Worm (Caenorhabditis elegans): Measurements from ENCODE around the gene jac-1.

Gene jac-1

DNA sequence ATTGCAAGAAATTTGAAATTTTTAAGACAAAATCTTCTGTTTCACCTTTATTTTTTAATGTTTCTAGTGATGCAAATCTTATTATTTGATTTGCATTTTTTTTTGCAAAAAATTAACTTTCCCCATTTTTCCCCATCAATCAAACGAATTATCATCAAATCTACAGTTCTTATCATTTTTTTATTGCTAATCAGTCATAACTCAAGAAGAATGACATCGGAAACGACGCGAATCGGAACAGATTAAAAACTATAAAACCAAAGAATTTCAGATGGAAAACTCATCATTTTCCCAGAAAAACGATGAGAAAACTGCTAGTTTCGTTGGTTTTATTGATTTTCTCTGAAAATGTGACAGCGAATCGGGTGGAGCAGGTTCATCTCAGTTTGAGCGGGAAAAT lies 75.0 kb downstream of the jac-1 start, which contains the start of gene Y105C5B.15:
Gene Y105C5B.15, plus strand, starts transcription at position 297 of the 400 bp plus-strand sequence.
- TF ChIP-seq him-1 (tag; optimal IDR thresholded peaks at IDR 0.05): no peak

DNA sequence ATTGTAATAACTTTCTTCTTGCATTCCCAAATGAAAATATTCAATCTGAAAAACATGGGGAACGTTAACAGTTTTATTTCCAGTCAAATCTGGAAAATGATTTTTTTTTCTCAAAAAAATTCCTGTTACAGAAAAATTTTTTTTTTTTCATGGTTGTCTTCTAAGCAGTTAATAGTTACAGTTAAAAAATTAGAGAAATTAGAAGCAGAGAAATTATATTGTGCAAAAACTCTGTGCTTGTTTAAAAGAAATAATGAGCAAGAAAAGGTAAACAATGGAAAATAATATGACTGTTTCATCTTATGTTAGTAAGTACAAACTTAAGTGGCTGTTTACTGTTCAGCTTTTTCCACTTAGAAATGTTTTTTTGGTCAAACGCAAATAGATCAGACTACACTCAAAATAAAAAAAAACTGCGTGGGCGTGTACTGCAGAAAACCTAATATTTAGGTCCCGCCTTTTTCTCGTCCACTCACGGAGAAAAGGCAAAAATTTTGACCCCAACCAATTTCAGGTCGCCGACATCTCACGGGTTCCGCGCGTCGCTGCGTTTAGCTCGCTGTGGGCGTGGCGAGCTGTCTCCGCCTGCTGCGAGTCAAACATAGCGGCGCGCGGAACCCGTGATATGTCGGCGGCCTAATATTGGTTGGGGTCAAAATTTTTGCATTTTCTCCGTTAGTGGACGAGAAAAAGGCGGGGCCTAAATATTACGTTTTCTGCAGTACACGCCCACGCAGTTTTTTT lies 75.6 kb downstream of the jac-1 start, which contains the start of gene ifas-3:
Gene ifas-3, minus strand, starts transcription at position 51 of the 744 bp plus-strand sequence.
- TF ChIP-seq dao-5 (tag; optimal IDR thresholded peaks at IDR 0.05): no peak
- no peak for TF ChIP-seq him-1 (tag; optimal IDR thresholded peaks at IDR 0.05)
- TF ChIP-seq W03F9.2 (tag; optimal IDR thresholded peaks at IDR 0.05): no peak

DNA sequence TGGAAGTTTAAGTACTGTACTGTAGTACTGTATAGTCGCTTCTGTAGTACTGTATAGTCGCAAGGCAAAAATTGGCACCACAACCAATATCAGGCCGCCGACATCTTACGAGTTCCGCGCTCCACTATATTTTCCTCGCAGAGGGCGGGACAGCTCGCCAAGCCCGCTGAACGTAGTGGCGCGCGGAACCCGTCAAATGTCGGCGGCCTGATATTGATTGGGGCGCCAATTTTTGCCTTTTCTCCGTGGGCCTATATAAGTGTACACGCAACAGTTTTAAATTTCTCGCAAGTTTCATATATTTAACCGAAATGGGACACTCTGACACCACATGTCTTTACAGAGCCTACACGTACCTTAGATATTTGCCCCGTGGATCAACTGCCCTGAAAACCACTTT lies 76.7 kb downstream of the jac-1 start:
- TF ChIP-seq W03F9.2 (tag; optimal IDR thresholded peaks at IDR 0.05) (no peak), him-1 (tag; optimal IDR thresholded peaks at IDR 0.05) (no peak), dao-5 (tag; optimal IDR thresholded peaks at IDR 0.05) (no peak)

Measured in whole organism, L4/young adult.